Fruit fly (Drosophila melanogaster): ENCODE results near the gene MED18.

Gene MED18

DNA sequence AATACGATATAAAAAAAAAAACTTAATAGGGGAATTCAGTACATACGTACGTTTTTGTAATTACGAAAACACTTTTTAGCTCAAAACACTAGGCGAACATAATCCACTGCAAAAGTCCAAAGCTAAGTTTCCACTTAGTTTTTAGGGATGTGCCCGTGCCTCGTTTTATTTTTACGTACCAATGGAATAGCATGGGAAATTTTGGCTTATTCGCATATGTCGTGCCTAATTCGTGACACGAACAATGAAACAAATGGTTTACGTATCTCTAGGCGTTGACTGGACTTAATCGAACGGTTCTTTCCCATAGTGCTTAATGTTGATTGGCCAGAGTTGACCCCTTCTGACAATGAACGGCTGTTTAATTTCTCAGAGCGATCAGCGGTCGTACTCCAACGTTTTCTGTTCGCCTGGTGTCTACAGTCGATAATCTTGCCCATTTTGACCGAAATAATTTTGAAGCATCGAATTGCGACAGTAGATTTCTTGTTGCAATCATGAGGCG is 13.9 kb downstream of the MED18 start, which contains the start of gene CG14818:
Gene CG14818, minus strand, starts transcription at position 169 of the 505 bp plus-strand sequence.
- TF ChIP-seq cyc (GFP tag; optimal IDR thresholded peaks at IDR 0.05) (peak; percentile 63), Smox (GFP tag; optimal IDR thresholded peaks at IDR 0.05) (peak; percentile 64), Eip75B (GFP tag; optimal IDR thresholded peaks at IDR 0.05) (no peak), spab (GFP tag; optimal IDR thresholded peaks at IDR 0.05) (no peak), svp (GFP tag) (peak; percentile 96), Hr4 (GFP tag; optimal IDR thresholded peaks at IDR 0.05) (no peak), CG11294 (GFP tag; IDR thresholded peaks at IDR 0.05) (0 out of 2 replicates have a peak, but pooled peaks have one; percentile 44), fd85E (GFP tag; optimal IDR thresholded peaks at IDR 0.05) (no peak), Met (GFP tag; optimal IDR thresholded peaks at IDR 0.05) (peak; percentile 73), CG6808 (GFP tag; optimal IDR thresholded peaks at IDR 0.05) (no peak), pdm3 (GFP tag; optimal IDR thresholded peaks at IDR 0.05) (no peak), Eip93F (GFP tag; optimal IDR thresholded peaks at IDR 0.05) (no peak), CG34406 (GFP tag; optimal IDR thresholded peaks at IDR 0.05) (peak; percentile 41), topi (GFP tag; optimal IDR thresholded peaks at IDR 0.05) (peak; percentile 71), Ets21C (GFP tag; optimal IDR thresholded peaks at IDR 0.05) (no peak), CG4318 (GFP tag; optimal IDR thresholded peaks at IDR 0.05) (no peak), CG6276 (GFP tag; optimal IDR thresholded peaks at IDR 0.05) (no peak), dac (GFP tag; optimal IDR thresholded peaks at IDR 0.05) (peak; percentile 39), Gug (GFP tag; IDR thresholded peaks at IDR 0.05) (peak; percentile 42), CG11902 (GFP tag; optimal IDR thresholded peaks at IDR 0.05) (no peak), acj6 (GFP tag; optimal IDR thresholded peaks at IDR 0.05) (peak; percentile 53), salr (GFP tag; optimal IDR thresholded peaks at IDR 0.05) (no peak), CG15336 (GFP tag; IDR thresholded peaks at IDR 0.05) (peak; percentile 53), CG32006 (GFP tag; optimal IDR thresholded peaks at IDR 0.05) (no peak), fkh (GFP tag; optimal IDR thresholded peaks at IDR 0.05) (no peak), CG6854 (GFP tag; optimal IDR thresholded peaks at IDR 0.05) (peak; percentile 20), CG8319 (GFP tag; optimal IDR thresholded peaks at IDR 0.05) (no peak), CG11762 (GFP tag; optimal IDR thresholded peaks at IDR 0.05; ENCODE audit: insufficient read depth) (peak; percentile 35), CG10631 (GFP tag; optimal IDR thresholded peaks at IDR 0.05) (no peak), ss (GFP tag; optimal IDR thresholded peaks at IDR 0.05) (peak in 1 of 2 experiments; percentile 25), net (GFP tag; optimal IDR thresholded peaks at IDR 0.05) (peak; percentile 11), CG8632 (GFP tag; optimal IDR thresholded peaks at IDR 0.05) (no peak), CG7368 (GFP tag; optimal IDR thresholded peaks at IDR 0.05) (peak; percentile 18), CG8119 (GFP tag; IDR thresholded peaks at IDR 0.05) (peak; percentile 54; the same call in 2 of the 3 replicates), Hr39 (GFP tag; optimal IDR thresholded peaks at IDR 0.05) (peak; percentile 69), fd59A (GFP tag; optimal IDR thresholded peaks at IDR 0.05) (no peak), CG31627 (GFP tag; optimal IDR thresholded peaks at IDR 0.05) (peak; percentile 71), Blimp-1 (GFP tag; optimal IDR thresholded peaks at IDR 0.05) (no peak), CG6163 (GFP tag; IDR thresholded peaks at IDR 0.05) (peak; percentile 66), dsx (GFP tag; optimal IDR thresholded peaks at IDR 0.05; ENCODE audit: poor library complexity, severe bottlenecking) (peak; percentile 17), Lpt (GFP tag; optimal IDR thresholded peaks at IDR 0.05) (peak; percentile 42), lz (GFP tag; optimal IDR thresholded peaks at IDR 0.05) (peak; percentile 64), CG1621 (tag; optimal IDR thresholded peaks at IDR 0.05) (peak; percentile 45), CG10669 (GFP tag; optimal IDR thresholded peaks at IDR 0.05) (no peak), eg (GFP tag; IDR thresholded peaks at IDR 0.05) (peak; percentile 79), esn (GFP tag; optimal IDR thresholded peaks at IDR 0.05) (peak; percentile 69), achi (GFP tag; optimal IDR thresholded peaks at IDR 0.05) (peak; percentile 54), CG3032 (tag; optimal IDR thresholded peaks at IDR 0.05) (peak; percentile 21), CG6792 (GFP tag; optimal IDR thresholded peaks at IDR 0.05) (peak; percentile 35), Hr38 (GFP tag; optimal IDR thresholded peaks at IDR 0.05) (no peak), OdsH (GFP tag; optimal IDR thresholded peaks at IDR 0.05) (no peak), Eip78C (GFP tag) (peak; percentile 78)

Data from whole organism, prepupa.